Worm (Caenorhabditis elegans) whole organism, young adult: ENCODE measurements around the gene R07E5.6.
"Not testable (repeated sequence)": the region's sequence is repeated elsewhere in the genome, so short reads cannot be mapped to it uniquely, and the experiment has no call there.

Experiments used
- B0261.1 ChIP-seq: sonication (generic microtip); optimal IDR thresholded peaks from 2 replicates; lab custom pipeline; 2016; ENCODE audit warnings: mild to moderate bottlenecking, missing genetic modification characterization, moderate library complexity, missing compliant biosample characterization
- C06A6.2 ChIP-seq: fragments of 200-800 bp; sonication (Bioruptor generic); conservative IDR thresholded peaks from 2 replicates; pipeline ENCODE4 v1.3.6; 2022; ENCODE audit warnings: missing genetic modification characterization, missing compliant biosample characterization
- F33H1.4 ChIP-seq: fragments of 200-800 bp; sonication (Bioruptor generic); IDR thresholded peaks from 2 replicates; pipeline ENCODE4 v1.3.6; 2022; ENCODE audit warnings: missing genetic modification reagents, missing genetic modification characterization, missing compliant biosample characterization
- K11D2.4 ChIP-seq: fragments of 200-800 bp; sonication (Bioruptor generic); IDR thresholded peaks from 2 replicates; pipeline ENCODE4 v1.3.6; 2022; ENCODE audit warnings: missing genetic modification reagents, missing genetic modification characterization, missing compliant biosample characterization
- Y53G8AR.9 ChIP-seq: fragments of 200-800 bp; sonication (Bioruptor generic); conservative IDR thresholded peaks from 2 replicates; pipeline ENCODE4 v1.3.6; 2022; ENCODE audit warnings: missing genetic modification reagents, missing genetic modification characterization, missing compliant biosample characterization
- Y56A3A.18 ChIP-seq: fragments of 200-800 bp; sonication (Bioruptor generic); IDR thresholded peaks from 2 replicates; pipeline ENCODE4 v1.3.6; 2022; ENCODE audit warnings: missing genetic modification reagents, missing genetic modification characterization, missing compliant biosample characterization
- Y95B8A.8 ChIP-seq: fragments of 200-800 bp; sonication (Bioruptor generic); IDR thresholded peaks from 2 replicates; pipeline ENCODE4 v1.3.6; 2022; ENCODE audit warnings: missing genetic modification reagents, missing genetic modification characterization, missing compliant biosample characterization
- ZK185.1 ChIP-seq: sonication (generic microtip); optimal IDR thresholded peaks from 2 replicates; lab custom pipeline; 2016; ENCODE audit warnings: mild to moderate bottlenecking, missing genetic modification characterization, missing compliant biosample characterization; ENCODE audit not compliant: poor library complexity, severe bottlenecking
- attf-5 ChIP-seq: fragments of 200-800 bp; sonication (Bioruptor generic); optimal IDR thresholded peaks from 2 replicates; lab custom pipeline; 2018; ENCODE audit warnings: mild to moderate bottlenecking, missing genetic modification characterization, missing compliant biosample characterization
- attf-6 ChIP-seq: fragments of 200-800 bp; sonication (Bioruptor generic); IDR thresholded peaks from 2 replicates; pipeline ENCODE4 v1.3.6; 2022; ENCODE audit warnings: missing genetic modification reagents, missing genetic modification characterization, missing compliant biosample characterization
- cebp-1 ChIP-seq, 2 experiments: fragments of 200-800 bp in 1 of 2; sonication (Bioruptor generic) in 1 of 2; sonication (generic microtip) in 1 of 2; IDR thresholded peaks in 1 of 2; optimal IDR thresholded peaks in 1 of 2; 2 replicates each; pipeline versions ENCODE4 v1.3.6 to Lab custom; 2017 to 2022; ENCODE audit warnings: missing compliant biosample characterization in 2 of 2, missing genetic modification characterization in 2 of 2, mild to moderate bottlenecking in 1 of 2, missing genetic modification reagents in 1 of 2, moderate library complexity in 1 of 2
- ceh-27 ChIP-seq: fragments of 200-800 bp; sonication (Bioruptor generic); optimal IDR thresholded peaks from 2 replicates; lab custom pipeline; 2018; ENCODE audit warnings: mild to moderate bottlenecking, missing genetic modification characterization, moderate library complexity, missing compliant biosample characterization
- ceh-79 ChIP-seq: sonication (generic microtip); optimal IDR thresholded peaks from 2 replicates; lab custom pipeline; 2017; ENCODE audit warnings: mild to moderate bottlenecking, missing genetic modification characterization, missing compliant biosample characterization
- chd-7 ChIP-seq: sonication (generic microtip); optimal IDR thresholded peaks from 2 replicates; lab custom pipeline; 2016; ENCODE audit warnings: mild to moderate bottlenecking, missing genetic modification characterization, moderate library complexity, missing compliant biosample characterization
- die-1 ChIP-seq: sonication (generic microtip); optimal IDR thresholded peaks from 2 replicates; lab custom pipeline; 2016; ENCODE audit warnings: missing genotype, mild to moderate bottlenecking, missing genetic modification characterization, missing compliant biosample characterization
- dox-1 ChIP-seq: fragments of 200-800 bp; sonication (Bioruptor generic); IDR thresholded peaks from 2 replicates; pipeline ENCODE4 v1.3.6; 2022; ENCODE audit warnings: missing genetic modification reagents, missing genetic modification characterization, missing compliant biosample characterization
- dpff-1 ChIP-seq: sonication (generic microtip); optimal IDR thresholded peaks from 2 replicates; lab custom pipeline; 2017; ENCODE audit warnings: mild to moderate bottlenecking, missing genetic modification characterization, missing compliant biosample characterization
- egl-44 ChIP-seq: fragments of 200-800 bp; sonication (Bioruptor generic); IDR thresholded peaks from 2 replicates; pipeline ENCODE4 v1.3.6; 2022; ENCODE audit warnings: missing genetic modification reagents, missing genetic modification characterization, missing compliant biosample characterization
- ekl-4 ChIP-seq: fragments of 200-800 bp; sonication (Bioruptor generic); IDR thresholded peaks from 2 replicates; pipeline ENCODE4 v1.3.6; 2022; ENCODE audit warnings: missing genetic modification reagents, missing genetic modification characterization, missing compliant biosample characterization
- gei-17 ChIP-seq: fragments of 200-800 bp; sonication (Bioruptor generic); optimal IDR thresholded peaks from 2 replicates; lab custom pipeline; 2018; ENCODE audit warnings: mild to moderate bottlenecking, missing genetic modification characterization, missing compliant biosample characterization
- him-1 ChIP-seq: sonication (generic microtip); optimal IDR thresholded peaks from 2 replicates; lab custom pipeline; 2016; ENCODE audit warnings: missing genotype, missing genetic modification reagents, missing genetic modification characterization, missing compliant biosample characterization
- hmg-1.2 ChIP-seq: fragments of 200-800 bp; sonication (Bioruptor generic); IDR thresholded peaks from 2 replicates; pipeline ENCODE4 v1.3.6; 2022; ENCODE audit warnings: missing genetic modification reagents, missing genetic modification characterization, missing compliant biosample characterization
- lin-26 ChIP-seq: fragments of 200-800 bp; sonication (Bioruptor generic); IDR thresholded peaks from 2 replicates; pipeline ENCODE4 v1.3.6; 2022; ENCODE audit warnings: missing genetic modification reagents, missing genetic modification characterization, missing compliant biosample characterization
- lin-35 ChIP-seq, 3 experiments: fragments of 150-350 bp in 2 of 3; sonication (generic microtip) in 1 of 3; optimal IDR thresholded peaks; 2 replicates each; lab custom pipeline; 2014 to 2018; ENCODE audit warnings: missing biosample characterization in 3 of 3, missing genetic modification characterization in 3 of 3, missing genetic modification reagents in 3 of 3
- lin-40 ChIP-seq: sonication (generic microtip); optimal IDR thresholded peaks from 2 replicates; lab custom pipeline; 2016; ENCODE audit warnings: missing genetic modification characterization, mild to moderate bottlenecking, missing compliant biosample characterization, missing genotype, missing genetic modification reagents
- lin-54 ChIP-seq: fragments of 200-800 bp; sonication (Bioruptor generic); optimal IDR thresholded peaks from 2 replicates; lab custom pipeline; 2018; ENCODE audit warnings: mild to moderate bottlenecking, missing genetic modification characterization, missing compliant biosample characterization
- lsl-1 ChIP-seq: fragments of 200-800 bp; sonication (Bioruptor generic); optimal IDR thresholded peaks from 2 replicates; lab custom pipeline; 2018; ENCODE audit warnings: mild to moderate bottlenecking, missing genetic modification characterization, moderate library complexity, missing compliant biosample characterization
- madf-6 ChIP-seq: fragments of 200-800 bp; sonication (Bioruptor generic); IDR thresholded peaks from 2 replicates; pipeline ENCODE4 v1.3.6; 2022; ENCODE audit warnings: missing genetic modification reagents, missing genetic modification characterization, missing compliant biosample characterization
- madf-8 ChIP-seq: fragments of 200-800 bp; sonication (Bioruptor generic); conservative IDR thresholded peaks from 2 replicates; pipeline ENCODE4 v1.3.6; 2022; ENCODE audit warnings: missing genetic modification reagents, missing genetic modification characterization, missing compliant biosample characterization
- mcd-1 ChIP-seq: fragments of 200-800 bp; sonication (Bioruptor generic); IDR thresholded peaks from 2 replicates; pipeline ENCODE4 v1.3.6; 2022; ENCODE audit warnings: missing genetic modification reagents, missing genetic modification characterization, missing compliant biosample characterization
- nfyb-1 ChIP-seq: fragments of 200-800 bp; sonication (Bioruptor generic); IDR thresholded peaks from 2 replicates; pipeline ENCODE4 v1.3.6; 2022; ENCODE audit warnings: missing genetic modification reagents, missing genetic modification characterization, missing compliant biosample characterization
- nhr-80 ChIP-seq: sonication (generic microtip); optimal IDR thresholded peaks from 2 replicates; lab custom pipeline; 2016; ENCODE audit warnings: missing genetic modification characterization, missing compliant biosample characterization
- pbrm-1 ChIP-seq: fragments of 200-800 bp; sonication (Bioruptor generic); IDR thresholded peaks from 2 replicates; pipeline ENCODE4 v1.3.6; 2022; ENCODE audit warnings: missing genetic modification reagents, missing genetic modification characterization, missing compliant biosample characterization
- rcor-1 ChIP-seq: fragments of 200-800 bp; sonication (Bioruptor generic); IDR thresholded peaks from 2 replicates; pipeline ENCODE4 v1.3.6; 2022; ENCODE audit warnings: missing genetic modification reagents, missing genetic modification characterization, missing compliant biosample characterization
- repo-1 ChIP-seq: sonication (generic microtip); optimal IDR thresholded peaks from 2 replicates; lab custom pipeline; 2017; ENCODE audit warnings: mild to moderate bottlenecking, missing genetic modification characterization, missing compliant biosample characterization
- rpc-1 ChIP-seq, 2 experiments: fragments of 150-350 bp in 1 of 2; sonication (generic microtip) in 1 of 2; optimal IDR thresholded peaks; 2 replicates each; lab custom pipeline; 2014 to 2018; ENCODE audit warnings: missing biosample characterization in 1 of 2, missing genetic modification characterization in 1 of 2, missing genetic modification reagents in 1 of 2, missing genotype in 1 of 2
- snpc-1.1 ChIP-seq: sonication (generic microtip); optimal IDR thresholded peaks from 2 replicates; lab custom pipeline; 2017; ENCODE audit warnings: missing genetic modification characterization, mild to moderate bottlenecking, missing compliant biosample characterization, antibody characterized with exemption, moderate library complexity, missing genotype, missing genetic modification reagents; ENCODE audit not compliant: insufficient read depth
- snpc-3.4 ChIP-seq: sonication (generic microtip); optimal IDR thresholded peaks from 2 replicates; lab custom pipeline; 2017; ENCODE audit warnings: missing genetic modification characterization, mild to moderate bottlenecking, missing compliant biosample characterization, antibody characterized with exemption, moderate library complexity, missing genotype, missing genetic modification reagents
- snpc-4 ChIP-seq, 5 experiments: fragments of 150-350 bp in 1 of 5; sonication (generic microtip) in 4 of 5; optimal IDR thresholded peaks; 2 replicates each; lab custom pipeline; 2014 to 2018; ENCODE audit warnings: missing genetic modification characterization in 5 of 5, missing biosample characterization in 3 of 5, antibody characterized with exemption in 2 of 5, mild to moderate bottlenecking in 2 of 5, missing compliant biosample characterization in 2 of 5, missing genotype in 2 of 5, moderate library complexity in 2 of 5, missing genetic modification reagents in 1 of 5
- tbp1 ChIP-seq: fragments of 200-800 bp; sonication (Bioruptor generic); optimal IDR thresholded peaks from 2 replicates; lab custom pipeline; 2018; ENCODE audit warnings: mild to moderate bottlenecking, missing genetic modification characterization, missing compliant biosample characterization
- ztf-18 ChIP-seq: sonication (generic microtip); optimal IDR thresholded peaks from 2 replicates; lab custom pipeline; 2016; ENCODE audit warnings: missing genotype, mild to moderate bottlenecking, missing genetic modification characterization, missing compliant biosample characterization
- ztf-25 ChIP-seq: fragments of 200-800 bp; sonication (Bioruptor generic); IDR thresholded peaks from 2 replicates; pipeline ENCODE4 v1.3.6; 2022; ENCODE audit warnings: missing genetic modification reagents, missing genetic modification characterization, missing compliant biosample characterization
- ztf-6 ChIP-seq: fragments of 200-800 bp; sonication (Bioruptor generic); IDR thresholded peaks from 2 replicates; pipeline ENCODE4 v1.3.6; 2022; ENCODE audit warnings: missing genetic modification reagents, missing genetic modification characterization, missing compliant biosample characterization

R07E5.6 gene

ce11 chrIII:4413099-4413498 is 14.5 kb downstream of the R07E5.6 start, which contains the start of gene mpc-1:
Gene mpc-1 (plus strand): TSS chrIII:4413457.
- TF ChIP-seq nhr-80 (tag; lab: Kevin White, UChicago) (peak; percentile 52), attf-6 (GFP tag; lab: Robert Waterston, UW) (no peak)

ce11 chrIII:4414041-4414440 is 15.5 kb downstream of the R07E5.6 start:
- TF ChIP-seq ZK185.1 (tag; lab: Kevin White, UChicago) = peak; percentile 38
- TF ChIP-seq Y95B8A.8 = 0 out of 2 replicates have a peak, but pooled peaks have one; percentile 16
- TF ChIP-seq ztf-18 (tag; lab: Kevin White, UChicago) = peak; percentile 34
- peak; percentile 49 for TF ChIP-seq lin-40 (tag; lab: Kevin White, UChicago)
- TF ChIP-seq Y53G8AR.9 = peak; percentile 68
- TF ChIP-seq attf-5 (GFP tag; lab: Kevin White, UChicago) = peak; percentile 31
- 0 out of 2 replicates have a peak, but pooled peaks have one; percentile 12 for TF ChIP-seq madf-8 (GFP tag; lab: Robert Waterston, UW)
- peak; percentile 39 for TF ChIP-seq lin-54 (GFP tag; lab: Kevin White, UChicago)
- 0 out of 2 replicates have a peak, but pooled peaks have one; percentile 55 for TF ChIP-seq ztf-25
- peak; percentile 50 for TF ChIP-seq rpc-1 (optimal IDR thresholded peaks at IDR 0.05; lab: Kevin White, UChicago)
- peak; percentile 70 for TF ChIP-seq rpc-1 (tag; optimal IDR thresholded peaks at IDR 0.05; lab: Kevin White, UChicago)
- TF ChIP-seq mcd-1 (GFP tag; lab: Robert Waterston, UW) = peak; percentile 65
- TF ChIP-seq lsl-1 (GFP tag; lab: Kevin White, UChicago) = peak; percentile 26
- TF ChIP-seq B0261.1 (tag; lab: Kevin White, UChicago) = peak; percentile 61
- TF ChIP-seq cebp-1 (GFP tag; IDR thresholded peaks at IDR 0.05; lab: Robert Waterston, UW) = not testable (repeated sequence)
- peak; percentile 77 for TF ChIP-seq cebp-1 (tag; optimal IDR thresholded peaks at IDR 0.05; lab: Kevin White, UChicago)
- TF ChIP-seq ceh-27 (GFP tag; lab: Kevin White, UChicago) = peak; percentile 7
- TF ChIP-seq madf-6 (GFP tag; lab: Robert Waterston, UW) = peak; percentile 68
- TF ChIP-seq him-1 (tag; lab: Kevin White, UChicago) = peak; percentile 60
- TF ChIP-seq F33H1.4 (GFP tag; lab: Robert Waterston, UW) = peak; percentile 17; the same call in 1 of the 2 replicates
- TF ChIP-seq dox-1 (GFP tag; lab: Robert Waterston, UW) = peak; percentile 64
- 0 out of 2 replicates have a peak, but pooled peaks have one; percentile 25 for TF ChIP-seq ztf-6
- TF ChIP-seq pbrm-1 (GFP tag; lab: Robert Waterston, UW) = peak; percentile 58; the same call in 1 of the 2 replicates
- TF ChIP-seq dpff-1 (tag; lab: Kevin White, UChicago) = peak; percentile 57
- TF ChIP-seq lin-26 = peak; percentile 78
- peak; percentile 92 for TF ChIP-seq snpc-4 (GFP tag; optimal IDR thresholded peaks at IDR 0.05; lab: Kevin White, UChicago)
- peak; percentile 94 to 99 (median 96) for TF ChIP-seq snpc-4 (tag; optimal IDR thresholded peaks at IDR 0.05; lab: Kevin White, UChicago)
- peak; percentile 46; the same call in 1 of the 2 replicates for TF ChIP-seq C06A6.2 (GFP tag; lab: Robert Waterston, UW)
- peak; percentile 28 for TF ChIP-seq gei-17
- peak; percentile 54; the same call in 1 of the 2 replicates for TF ChIP-seq egl-44 (GFP tag; lab: Robert Waterston, UW)
- TF ChIP-seq snpc-3.4 (tag; lab: Kevin White, UChicago) = peak; percentile 73
- TF ChIP-seq repo-1 (tag; lab: Kevin White, UChicago) = peak; percentile 54
- TF ChIP-seq nfyb-1 (GFP tag; lab: Robert Waterston, UW) = peak; percentile 78; the same call in 1 of the 2 replicates
- TF ChIP-seq tbp1 = peak; percentile 80
- TF ChIP-seq hmg-1.2 (GFP tag; lab: Robert Waterston, UW) = peak; percentile 64
- peak; percentile 2 for TF ChIP-seq die-1
- peak; percentile 74 for TF ChIP-seq rcor-1 (GFP tag; lab: Robert Waterston, UW)
- TF ChIP-seq snpc-1.1 (tag; lab: Kevin White, UChicago) = peak; percentile 70
- peak; percentile 61 for TF ChIP-seq chd-7 (tag; lab: Kevin White, UChicago)
- TF ChIP-seq lin-35 (GFP tag; optimal IDR thresholded peaks at IDR 0.05; lab: Kevin White, UChicago) = peak in 1 of 3 experiments; percentile 52
- 0 out of 2 replicates have a peak, but pooled peaks have one; percentile 64 for TF ChIP-seq Y56A3A.18 (GFP tag; lab: Robert Waterston, UW)
- TF ChIP-seq K11D2.4 (GFP tag; lab: Robert Waterston, UW) = 0 out of 2 replicates have a peak, but pooled peaks have one; percentile 35
- peak; percentile 56 for TF ChIP-seq ceh-79 (tag; lab: Kevin White, UChicago)
- peak; percentile 74; the same call in 1 of the 2 replicates for TF ChIP-seq ekl-4 (GFP tag; lab: Robert Waterston, UW)
- TF ChIP-seq, all 124 proteins: peak for 41; not testable (repeated sequence) for 83
